Fruit fly (Drosophila melanogaster) whole organism, embryonic: ENCODE results near the gene CG16959.

Experiments used
- Aef1 ChIP-seq: fragments of 200-800 bp; sonication (Bioruptor generic); IDR thresholded peaks from 3 replicates; pipeline ENCODE4 v1.3.6; 2022; ENCODE audit warnings: missing biosample characterization, missing genetic modification characterization
- Bdp1 ChIP-seq: fragments of 200-800 bp; sonication (Bioruptor generic); optimal IDR thresholded peaks from 3 replicates; lab custom pipeline; 2016; ENCODE audit warnings: missing biosample characterization, missing genetic modification characterization
- Bgb ChIP-seq: fragments of 200-800 bp; sonication (Bioruptor generic); IDR thresholded peaks from 2 replicates; pipeline ENCODE4 v1.3.6; 2022; ENCODE audit warnings: missing biosample characterization, missing genetic modification characterization; ENCODE audit not compliant: partially characterized antibody
- CG10267 ChIP-seq: fragments of 200-800 bp; sonication (Bioruptor generic); optimal IDR thresholded peaks from 2 replicates; lab custom pipeline; 2018; ENCODE audit warnings: missing biosample characterization, mild to moderate bottlenecking, missing genetic modification characterization, moderate library complexity
- CG10543 ChIP-seq: fragments of 200-800 bp; sonication (Bioruptor generic); optimal IDR thresholded peaks from 3 replicates; lab custom pipeline; 2017; ENCODE audit warnings: missing biosample characterization, mild to moderate bottlenecking, missing genetic modification characterization, moderate library complexity
- CG11456 ChIP-seq: fragments of 200-800 bp; sonication (Bioruptor generic); IDR thresholded peaks from 3 replicates; pipeline ENCODE4 v1.3.6; 2022; ENCODE audit warnings: missing biosample characterization, missing genetic modification characterization
- CG11695 ChIP-seq: fragments of 200-800 bp; sonication (Bioruptor generic); IDR thresholded peaks from 3 replicates; pipeline ENCODE4 v1.3.6; 2022; ENCODE audit warnings: missing biosample characterization, missing genetic modification characterization
- CG12236 ChIP-seq: fragments of 200-800 bp; sonication (Bioruptor generic); optimal IDR thresholded peaks from 2 replicates; lab custom pipeline; 2016; ENCODE audit warnings: missing biosample characterization, missing genetic modification characterization
- CG13287 ChIP-seq: fragments of 200-800 bp; sonication (Bioruptor generic); IDR thresholded peaks from 2 replicates; pipeline ENCODE4 v1.3.6; 2022; ENCODE audit warnings: missing biosample characterization, missing genetic modification characterization; ENCODE audit not compliant: partially characterized antibody
- CG15269 ChIP-seq: fragments of 200-800 bp; sonication (Bioruptor generic); optimal IDR thresholded peaks from 2 replicates; lab custom pipeline; 2018; ENCODE audit warnings: missing biosample characterization, mild to moderate bottlenecking, missing genetic modification characterization, moderate library complexity
- CG15479 ChIP-seq: fragments of 200-800 bp; sonication (Bioruptor generic); optimal IDR thresholded peaks from 3 replicates; lab custom pipeline; 2019; ENCODE audit warnings: missing biosample characterization, mild to moderate bottlenecking, missing genetic modification characterization, moderate library complexity
- CG15514 ChIP-seq: fragments of 200-800 bp; sonication (Bioruptor generic); optimal IDR thresholded peaks from 3 replicates; lab custom pipeline; 2017; ENCODE audit warnings: missing biosample characterization, missing genetic modification characterization, mild to moderate bottlenecking, moderate library complexity, missing genetic modification reagents
- CG1832 ChIP-seq: fragments of 200-800 bp; sonication (Bioruptor generic); optimal IDR thresholded peaks from 2 replicates; lab custom pipeline; 2017; ENCODE audit warnings: missing biosample characterization, mild to moderate bottlenecking, missing genetic modification characterization, inconsistent platforms
- CG2889 ChIP-seq: fragments of 200-800 bp; sonication (Bioruptor generic); IDR thresholded peaks from 3 replicates; pipeline ENCODE4 v1.3.6; 2022; ENCODE audit warnings: missing biosample characterization, missing genetic modification characterization
- CG30403 ChIP-seq: fragments of 200-800 bp; sonication (Bioruptor generic); optimal IDR thresholded peaks from 3 replicates; lab custom pipeline; 2016; ENCODE audit warnings: missing biosample characterization, missing genetic modification characterization
- CG3065 ChIP-seq: fragments of 200-800 bp; sonication (Bioruptor generic); optimal IDR thresholded peaks from 2 replicates; lab custom pipeline; 2016; ENCODE audit warnings: missing biosample characterization, missing genetic modification characterization
- CG4328 ChIP-seq: fragments of 200-800 bp; sonication (Bioruptor generic); optimal IDR thresholded peaks from 3 replicates; lab custom pipeline; 2017; ENCODE audit warnings: missing biosample characterization, missing genetic modification reagents, missing genetic modification characterization
- CG8281 ChIP-seq: fragments of 200-800 bp; sonication (Bioruptor generic); optimal IDR thresholded peaks from 2 replicates; lab custom pipeline; 2018; ENCODE audit warnings: missing biosample characterization, mild to moderate bottlenecking, missing genetic modification characterization, moderate library complexity
- CTCF ChIP-seq: fragments of 200-800 bp; sonication (Bioruptor generic); optimal IDR thresholded peaks from 2 replicates; lab custom pipeline; 2017; ENCODE audit warnings: missing biosample characterization, mild to moderate bottlenecking, missing genetic modification characterization, moderate library complexity
- Dfd ChIP-seq, 2 experiments: fragments of >200 bp; optimal IDR thresholded peaks; 2 replicates each; lab custom pipeline; 2017; ENCODE audit warnings: missing biosample characterization in 2 of 2, missing genetic modification characterization in 2 of 2
- Dip3 ChIP-seq: fragments of 200-800 bp; sonication (Bioruptor generic); optimal IDR thresholded peaks from 3 replicates; lab custom pipeline; 2016; ENCODE audit warnings: missing biosample characterization, missing genetic modification characterization
- Fer1 ChIP-seq: fragments of 200-800 bp; sonication (Bioruptor generic); optimal IDR thresholded peaks from 2 replicates; lab custom pipeline; 2017; ENCODE audit warnings: missing biosample characterization, mild to moderate bottlenecking, missing genetic modification characterization
- HLH4C ChIP-seq: fragments of 200-800 bp; sonication (Bioruptor generic); IDR thresholded peaks from 3 replicates; pipeline ENCODE4 v1.3.6; 2022; ENCODE audit warnings: missing biosample characterization, missing genetic modification characterization; ENCODE audit not compliant: partially characterized antibody
- Hey ChIP-seq: fragments of 200-800 bp; sonication (Bioruptor generic); optimal IDR thresholded peaks from 3 replicates; lab custom pipeline; 2018; ENCODE audit warnings: missing biosample characterization, mild to moderate bottlenecking, missing genetic modification characterization
- Hr3 ChIP-seq: fragments of 200-800 bp; sonication (Bioruptor generic); optimal IDR thresholded peaks from 3 replicates; lab custom pipeline; 2016; ENCODE audit warnings: missing biosample characterization, missing genetic modification characterization
- Hr51 ChIP-seq, 2 experiments: fragments of 200-800 bp; sonication (Bioruptor generic); optimal IDR thresholded peaks; 2 replicates in 1 of 2; 3 replicates in 1 of 2; lab custom pipeline; 2016 to 2018; ENCODE audit warnings: missing biosample characterization in 2 of 2, missing genetic modification characterization in 2 of 2, mild to moderate bottlenecking in 1 of 2, moderate library complexity in 1 of 2
- Hsf ChIP-seq: fragments of 200-800 bp; sonication (Bioruptor generic); optimal IDR thresholded peaks from 3 replicates; lab custom pipeline; 2016; ENCODE audit warnings: missing biosample characterization, missing genetic modification characterization
- MBD-R2 ChIP-seq: fragments of 200-800 bp; sonication (Bioruptor generic); IDR thresholded peaks from 2 replicates; pipeline ENCODE4 v1.3.6; 2022; ENCODE audit warnings: missing biosample characterization, missing genetic modification characterization
- Max ChIP-seq: fragments of 200-800 bp; sonication (Bioruptor generic); optimal IDR thresholded peaks from 2 replicates; lab custom pipeline; 2016; ENCODE audit warnings: missing biosample characterization, mild to moderate bottlenecking, missing genetic modification characterization
- NK7.1 ChIP-seq: fragments of 200-800 bp; sonication (Bioruptor generic); optimal IDR thresholded peaks from 3 replicates; lab custom pipeline; 2016; ENCODE audit warnings: missing biosample characterization, missing genetic modification characterization
- NfI ChIP-seq: fragments of 200-800 bp; sonication (Bioruptor generic); optimal IDR thresholded peaks from 3 replicates; lab custom pipeline; 2018; ENCODE audit warnings: missing biosample characterization, mild to moderate bottlenecking, missing genetic modification characterization, moderate library complexity
- Sry-δ ChIP-seq: fragments of 200-800 bp; sonication (Bioruptor generic); optimal IDR thresholded peaks from 2 replicates; lab custom pipeline; 2016; ENCODE audit warnings: missing biosample characterization, missing genetic modification characterization
- Xrp1 ChIP-seq: fragments of 200-800 bp; sonication (Bioruptor generic); IDR thresholded peaks from 2 replicates; pipeline ENCODE4 v1.3.6; 2022; ENCODE audit warnings: missing biosample characterization, missing genetic modification characterization
- bcd ChIP-seq: fragments of 200-800 bp; sonication (Bioruptor generic); optimal IDR thresholded peaks from 2 replicates; lab custom pipeline; 2017; ENCODE audit warnings: missing biosample characterization, mild to moderate bottlenecking, missing genetic modification characterization
- chinmo ChIP-seq: fragments of 200-800 bp; sonication (Bioruptor generic); IDR thresholded peaks from 4 replicates; pipeline ENCODE4 v1.3.6; 2022; ENCODE audit warnings: missing biosample characterization, missing genetic modification characterization; ENCODE audit not compliant: partially characterized antibody
- ci ChIP-seq: fragments of 200-800 bp; sonication (Bioruptor generic); IDR thresholded peaks from 3 replicates; pipeline ENCODE4 v1.3.6; 2022; ENCODE audit warnings: missing biosample characterization, missing genetic modification characterization
- dysf ChIP-seq: fragments of 200-800 bp; sonication (Bioruptor generic); IDR thresholded peaks from 3 replicates; pipeline ENCODE4 v1.3.6; 2022; ENCODE audit warnings: missing biosample characterization, missing genetic modification characterization
- gt ChIP-seq: fragments of 200-800 bp; sonication (Bioruptor generic); IDR thresholded peaks from 2 replicates; pipeline ENCODE4 v1.3.6; 2022; ENCODE audit warnings: missing biosample characterization, missing genetic modification characterization
- hth ChIP-seq: fragments of >200 bp; optimal IDR thresholded peaks from 2 replicates; lab custom pipeline; 2017; ENCODE audit warnings: inconsistent platforms
- ken ChIP-seq: fragments of 200-800 bp; sonication (Bioruptor generic); IDR thresholded peaks from 3 replicates; pipeline ENCODE4 v1.3.6; 2022; ENCODE audit warnings: missing biosample characterization, missing genetic modification characterization
- luna ChIP-seq: fragments of 200-800 bp; sonication (Bioruptor generic); optimal IDR thresholded peaks from 2 replicates; lab custom pipeline; 2016; ENCODE audit warnings: missing biosample characterization, missing genetic modification characterization
- p53 ChIP-seq: fragments of 200-800 bp; sonication (Bioruptor generic); optimal IDR thresholded peaks from 2 replicates; lab custom pipeline; 2016; ENCODE audit warnings: missing biosample characterization, missing genetic modification characterization
- ro ChIP-seq: fragments of 200-800 bp; sonication (Bioruptor generic); IDR thresholded peaks from 2 replicates; pipeline ENCODE4 v1.3.6; 2022; ENCODE audit warnings: missing biosample characterization, missing genetic modification characterization
- run ChIP-seq: fragments of 200-800 bp; sonication (Bioruptor generic); optimal IDR thresholded peaks from 3 replicates; lab custom pipeline; 2018; ENCODE audit warnings: missing biosample characterization, mild to moderate bottlenecking, missing genetic modification characterization
- scrt ChIP-seq: fragments of 200-800 bp; sonication (Bioruptor generic); optimal IDR thresholded peaks from 2 replicates; lab custom pipeline; 2018; ENCODE audit warnings: missing biosample characterization, mild to moderate bottlenecking, missing genetic modification characterization, moderate library complexity
- stwl ChIP-seq: fragments of 200-800 bp; sonication (Bioruptor generic); optimal IDR thresholded peaks from 3 replicates; lab custom pipeline; 2018; ENCODE audit warnings: missing biosample characterization, mild to moderate bottlenecking, missing genetic modification characterization, moderate library complexity
- tgo ChIP-seq: fragments of 200-800 bp; sonication (Bioruptor generic); IDR thresholded peaks from 3 replicates; pipeline ENCODE4 v1.3.6; 2022; ENCODE audit warnings: missing biosample characterization, missing genetic modification characterization
- tna ChIP-seq: fragments of 200-800 bp; sonication (Bioruptor generic); IDR thresholded peaks from 2 replicates; pipeline ENCODE4 v1.3.6; 2022; ENCODE audit warnings: missing biosample characterization, missing genetic modification characterization; ENCODE audit not compliant: partially characterized antibody
- zfh2 ChIP-seq: fragments of 200-800 bp; sonication (Bioruptor generic); optimal IDR thresholded peaks from 2 replicates; lab custom pipeline; 2016; ENCODE audit warnings: missing biosample characterization, missing genetic modification characterization

The CG16959 gene

dm6 chr3L:15136659-15137572, 11.8 kb upstream of the CG16959 start, which contains the start of gene CG12316 (continued):
- TF ChIP-seq bcd (peak; percentile 88), ci (GFP tag; lab: Robert Waterston, UW) (peak; percentile 93), CG15269 (tag; lab: Kevin White, UChicago) (peak; percentile 92), gt (GFP tag; lab: Robert Waterston, UW) (no peak), CG8281 (tag; lab: Kevin White, UChicago) (peak; percentile 77), Hr51 (GFP tag; optimal IDR thresholded peaks at IDR 0.05; lab: Kevin White, UChicago) (peak; percentile 92 to 94), dysf (peak; percentile 90), scrt (peak; percentile 88), CG10543 (peak; percentile 96), Aef1 (GFP tag; lab: Robert Waterston, UW) (peak; percentile 47; the same call in 1 of the 3 replicates), ro (0 out of 2 replicates have a peak, but pooled peaks have one; percentile 17), zfh2 (GFP tag; lab: Kevin White, UChicago) (peak; percentile 92), chinmo (GFP tag; lab: Robert Waterston, UW) (0 out of 4 replicates have a peak, but pooled peaks have one; percentile 42), CG11695 (GFP tag; lab: Robert Waterston, UW) (peak; percentile 89), NK7.1 (GFP tag; lab: Kevin White, UChicago) (peak; percentile 89), Max (GFP tag; lab: Kevin White, UChicago) (peak; percentile 85), CG2889 (peak; percentile 78), Dip3 (GFP tag; lab: Kevin White, UChicago) (peak; percentile 91), Bdp1 (GFP tag; lab: Kevin White, UChicago) (peak; percentile 87), CG11456 (GFP tag; lab: Robert Waterston, UW) (peak; percentile 73; the same call in 2 of the 3 replicates), stwl (tag; lab: Kevin White, UChicago) (peak; percentile 52), CG30403 (GFP tag; lab: Kevin White, UChicago) (peak; percentile 92), Hey (tag; lab: Kevin White, UChicago) (peak; percentile 75), ken (GFP tag; lab: Robert Waterston, UW) (peak; percentile 85), luna (peak; percentile 77), Sry-δ (peak; percentile 70), MBD-R2 (GFP tag; lab: Robert Waterston, UW) (peak; percentile 61), CG4328 (peak; percentile 94), Hr3 (GFP tag; lab: Kevin White, UChicago) (peak; percentile 85), Fer1 (peak; percentile 96), Dfd (GFP tag; optimal IDR thresholded peaks at IDR 0.05; lab: Kevin White, UChicago) (no peak), Xrp1 (GFP tag; lab: Robert Waterston, UW) (peak; percentile 93), CG1832 (no peak), tgo (peak; percentile 73), p53 (GFP tag; lab: Kevin White, UChicago) (peak; percentile 85), CG13287 (GFP tag; lab: Robert Waterston, UW) (peak; percentile 87), CG10267 (tag; lab: Kevin White, UChicago) (peak; percentile 95), CG3065 (GFP tag; lab: Kevin White, UChicago) (peak; percentile 43), CG15514 (GFP tag; lab: Kevin White, UChicago) (peak; percentile 87), hth (lab: Kevin White, UChicago) (no peak), run (peak; percentile 79), CTCF (GFP tag; lab: Kevin White, UChicago) (no peak), CG15479 (GFP tag; lab: Kevin White, UChicago) (peak; percentile 30), Hsf (GFP tag; lab: Kevin White, UChicago) (peak; percentile 93), Bgb (GFP tag; lab: Robert Waterston, UW) (peak; percentile 81), CG12236 (GFP tag; lab: Kevin White, UChicago) (peak; percentile 72), tna (peak; percentile 44), HLH4C (peak; percentile 83), NfI (peak; percentile 90)
